Worm (Caenorhabditis elegans): ENCODE measurements around the gene F44B9.9.

Gene F44B9.9

DNA sequence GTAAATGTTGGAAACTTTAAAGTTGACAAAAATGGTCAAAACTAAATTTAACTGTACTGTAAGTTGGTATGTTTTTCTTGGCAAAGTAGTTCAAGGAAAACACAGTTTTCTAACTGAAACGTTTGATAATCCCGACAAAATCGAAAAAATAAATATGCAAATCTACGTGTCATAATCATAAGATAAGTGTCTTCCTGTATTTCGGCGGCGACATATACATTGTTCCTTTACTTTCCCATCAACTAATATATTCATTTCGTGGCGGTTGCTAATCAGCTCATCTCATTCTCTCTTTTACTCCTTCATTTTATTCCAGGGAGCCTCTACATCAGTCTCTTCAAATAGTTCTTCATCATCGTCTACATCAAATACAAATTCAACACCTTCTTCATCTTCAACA is 36.9 kb upstream of the F44B9.9 start:
- no peak for TF ChIP-seq attf-6 (GFP tag; IDR thresholded peaks at IDR 0.05)

DNA sequence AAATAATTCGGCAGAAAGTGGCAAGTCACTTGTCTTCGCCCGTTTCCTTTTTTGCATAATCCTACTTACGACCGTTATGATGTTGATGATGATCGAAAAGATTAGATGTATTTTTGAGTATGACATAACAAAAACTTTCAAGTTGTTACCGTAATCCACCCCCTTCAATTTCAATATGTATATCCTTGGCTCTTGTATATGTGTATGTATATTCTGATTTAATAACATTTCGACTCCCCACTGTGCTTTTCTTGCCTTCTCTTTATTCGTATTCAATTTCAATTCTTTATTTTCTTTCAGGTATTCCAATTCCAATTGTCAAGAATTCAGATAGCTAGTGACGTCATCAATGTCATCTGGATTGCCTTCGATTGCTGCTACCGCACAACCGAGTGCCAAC is 36.1 kb upstream of the F44B9.9 start, which contains the start of gene pros-1:
TSS of gene pros-1 (plus strand) at position 301 of the 400 bp plus-strand sequence.
- no peak for TF ChIP-seq B0261.1 (tag; optimal IDR thresholded peaks at IDR 0.05)
- TF ChIP-seq attf-5 (GFP tag; optimal IDR thresholded peaks at IDR 0.05) = no peak
- TF ChIP-seq unc-62 (GFP tag; optimal IDR thresholded peaks at IDR 0.05) = no peak
- TF ChIP-seq F52B5.7 (tag; optimal IDR thresholded peaks at IDR 0.05) = no peak
- no peak for TF ChIP-seq K12H6.12 (tag; optimal IDR thresholded peaks at IDR 0.05)
- TF ChIP-seq cebp-1 (GFP tag; IDR thresholded peaks at IDR 0.05) = no peak
- TF ChIP-seq cebp-1 (tag; optimal IDR thresholded peaks at IDR 0.05) = no peak
- no peak for TF ChIP-seq D2030.7 (GFP tag; IDR thresholded peaks at IDR 0.05)
- no peak for TF ChIP-seq tbp1 (GFP tag; optimal IDR thresholded peaks at IDR 0.05)
- TF ChIP-seq athp-1 (tag; optimal IDR thresholded peaks at IDR 0.05) = no peak
- no peak for TF ChIP-seq mel-28 (tag; optimal IDR thresholded peaks at IDR 0.05; ENCODE audit: borderline replicate concordance)
- no peak for TF ChIP-seq hlh-12 (tag; optimal IDR thresholded peaks at IDR 0.05)
- no peak for TF ChIP-seq ceh-40 (GFP tag; IDR thresholded peaks at IDR 0.05)
- TF ChIP-seq let-526 (GFP tag; IDR thresholded peaks at IDR 0.05) = no peak

DNA sequence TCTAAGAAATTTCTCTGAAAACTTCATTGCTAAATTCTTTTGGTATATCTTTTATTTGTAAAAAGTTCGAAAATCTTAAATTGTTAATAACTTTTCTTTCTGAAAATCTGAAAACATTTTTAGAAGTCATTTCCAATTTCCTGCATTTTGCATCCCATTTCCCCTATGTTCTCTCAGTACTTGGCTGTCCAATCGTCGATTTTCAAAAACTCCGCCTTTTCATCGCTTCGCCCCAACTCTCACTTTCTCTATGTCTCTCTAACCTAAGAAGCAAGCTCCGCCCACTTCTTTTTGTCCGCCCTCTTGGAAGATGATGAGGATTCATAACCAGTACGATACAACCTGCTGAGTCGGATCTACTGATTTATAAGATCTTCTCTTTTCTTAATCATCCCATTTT is 34.2 kb upstream of the F44B9.9 start:
- TF ChIP-seq bed-2 (GFP tag; IDR thresholded peaks at IDR 0.05) = no peak
- TF ChIP-seq lin-54 (GFP tag; optimal IDR thresholded peaks at IDR 0.05) = no peak
- TF ChIP-seq nhr-120 (GFP tag; IDR thresholded peaks at IDR 0.05) = no peak
- TF ChIP-seq madf-10 (tag; optimal IDR thresholded peaks at IDR 0.05) = no peak
- no peak for TF ChIP-seq B0035.1 (tag; optimal IDR thresholded peaks at IDR 0.05)
- TF ChIP-seq egl-44 (GFP tag; IDR thresholded peaks at IDR 0.05) = no peak
- TF ChIP-seq ztf-22 (GFP tag; optimal IDR thresholded peaks at IDR 0.05) = no peak
- no peak for TF ChIP-seq dpl-1 (GFP tag; optimal IDR thresholded peaks at IDR 0.05)
- TF ChIP-seq rpc-1 (optimal IDR thresholded peaks at IDR 0.05) = no peak
- no peak for TF ChIP-seq rpc-1 (tag; optimal IDR thresholded peaks at IDR 0.05)
- TF ChIP-seq aptf-2 (GFP tag; conservative IDR thresholded peaks at IDR 0.05) = no peak
- no peak for TF ChIP-seq D2030.7 (GFP tag; IDR thresholded peaks at IDR 0.05)

DNA sequence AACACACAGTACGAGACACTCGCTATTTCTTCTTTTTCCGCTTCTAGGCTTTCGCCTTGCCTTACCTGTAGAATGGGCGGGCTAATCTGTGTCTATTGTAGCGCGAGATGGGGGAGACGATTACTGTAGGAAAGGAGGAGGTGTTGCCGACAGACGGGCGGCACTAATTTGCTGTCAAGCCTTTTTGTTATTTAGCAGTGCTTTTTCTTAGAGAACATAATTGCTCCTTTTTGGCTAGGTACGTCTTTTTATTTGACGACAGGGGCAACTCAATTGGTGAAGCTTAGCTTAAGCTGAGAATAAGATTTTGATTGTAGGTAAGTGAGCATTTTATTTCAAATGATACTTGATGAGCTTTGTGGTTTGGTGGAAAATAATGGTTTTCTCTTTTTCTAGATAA is 32.8 kb upstream of the F44B9.9 start:
- 0 out of 2 replicates have a peak, but pooled peaks have one; percentile 8 for TF ChIP-seq ztf-28 (GFP tag; IDR thresholded peaks at IDR 0.05)
- TF ChIP-seq lag-1 (GFP tag; IDR thresholded peaks at IDR 0.05) = no peak

DNA sequence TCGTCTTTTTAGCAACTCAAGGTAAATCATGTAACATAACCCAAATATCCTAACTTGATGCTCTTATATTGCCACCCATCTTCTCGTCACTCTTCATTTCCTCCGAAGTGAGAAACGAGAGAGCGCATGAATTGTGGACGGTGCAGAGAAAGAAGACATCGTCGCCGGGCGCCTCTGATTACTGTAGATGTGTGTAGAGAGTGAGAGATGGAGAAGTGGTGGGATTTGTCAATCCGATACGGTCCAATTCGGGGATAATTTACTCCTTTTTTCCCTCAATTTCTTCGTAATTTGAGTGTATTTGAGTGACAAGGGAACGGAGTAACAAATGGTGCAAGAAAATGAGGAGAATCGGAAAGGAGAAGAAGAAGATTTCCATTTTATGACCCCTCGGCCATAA is 30.3 kb upstream of the F44B9.9 start:
- TF ChIP-seq Y56A3A.18 (GFP tag; IDR thresholded peaks at IDR 0.05) (no peak), gei-17 (GFP tag; optimal IDR thresholded peaks at IDR 0.05) (no peak)

DNA sequence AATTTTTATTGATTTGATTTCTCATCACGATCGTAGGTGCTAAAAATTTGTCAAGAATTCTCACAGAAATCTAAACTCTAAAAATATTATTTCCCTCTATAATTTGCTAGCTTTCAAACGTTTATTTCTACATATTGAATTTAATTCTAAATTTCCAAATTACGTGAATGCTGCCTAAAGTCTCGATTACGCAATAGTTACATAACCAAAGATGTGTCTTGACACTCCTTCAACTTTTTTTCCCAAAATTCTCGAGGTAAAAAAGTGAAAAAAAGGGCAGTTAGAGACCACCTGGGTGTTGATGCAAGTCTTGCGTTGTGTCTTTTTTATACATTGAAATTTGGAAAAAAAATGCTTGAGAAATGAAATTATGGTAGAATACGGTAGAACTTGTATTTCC is 21.0 kb upstream of the F44B9.9 start:
- no peak for TF ChIP-seq ztf-3 (GFP tag; optimal IDR thresholded peaks at IDR 0.05)
- no peak for TF ChIP-seq attf-6 (GFP tag; IDR thresholded peaks at IDR 0.05)
- TF ChIP-seq F39B2.1 (GFP tag; IDR thresholded peaks at IDR 0.05) = no peak
- no peak for TF ChIP-seq bed-2 (GFP tag; IDR thresholded peaks at IDR 0.05)
- TF ChIP-seq somi-1 (GFP tag; optimal IDR thresholded peaks at IDR 0.05) = no peak
- no peak for TF ChIP-seq ama-1 (optimal IDR thresholded peaks at IDR 0.05)
- no peak for TF ChIP-seq ama-1 (GFP tag; optimal IDR thresholded peaks at IDR 0.05)
- TF ChIP-seq egl-18 (GFP tag; IDR thresholded peaks at IDR 0.05) = no peak
- no peak for TF ChIP-seq B0019.2 (GFP tag; conservative IDR thresholded peaks at IDR 0.05)
- TF ChIP-seq athp-1 (tag; optimal IDR thresholded peaks at IDR 0.05) = no peak
- TF ChIP-seq ztf-18 (tag; optimal IDR thresholded peaks at IDR 0.05) = no peak
- no peak for TF ChIP-seq bed-1 (GFP tag; IDR thresholded peaks at IDR 0.05)
- no peak for TF ChIP-seq sea-2 (GFP tag; IDR thresholded peaks at IDR 0.05)
- TF ChIP-seq tbx-9 (tag; optimal IDR thresholded peaks at IDR 0.05; ENCODE audit: borderline replicate concordance) = no peak
- TF ChIP-seq sptf-2 (GFP tag; optimal IDR thresholded peaks at IDR 0.05) = no peak
- no peak for TF ChIP-seq mxl-1 (tag; optimal IDR thresholded peaks at IDR 0.05)
- TF ChIP-seq K12H6.12 (tag; optimal IDR thresholded peaks at IDR 0.05) = no peak
- no peak for TF ChIP-seq rec-8 (tag; optimal IDR thresholded peaks at IDR 0.05)
- no peak for TF ChIP-seq ztf-22 (GFP tag; optimal IDR thresholded peaks at IDR 0.05)
